Worm (Caenorhabditis elegans): ENCODE results near the gene Y32F6B.9.
"Not testable (repeated sequence)": the region's sequence is repeated elsewhere in the genome, so short reads cannot be mapped to it uniquely, and the experiment has no call there.

DNA sequence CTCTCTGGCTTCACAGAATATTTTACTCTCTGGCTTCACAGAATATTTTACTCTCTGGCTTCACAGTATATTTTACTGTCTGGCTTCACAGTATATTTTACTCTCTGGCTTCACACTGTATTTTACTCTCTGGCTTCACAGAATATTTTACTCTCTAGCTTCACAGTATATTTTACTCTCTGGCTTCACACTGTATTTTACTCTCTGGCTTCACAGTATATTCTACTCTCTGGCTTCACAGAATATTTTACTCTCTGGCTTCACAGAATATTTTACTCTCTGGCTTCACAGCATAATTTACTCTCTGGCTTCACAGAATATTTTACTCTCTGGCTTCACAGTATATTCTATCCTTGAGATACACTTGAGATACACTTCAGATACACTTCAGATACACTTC is 28.1 kb upstream of the Y32F6B.9 start:
- TF ChIP-seq ztf-11 (tag; optimal IDR thresholded peaks at IDR 0.05); nhr-76 (tag; optimal IDR thresholded peaks at IDR 0.05); pqm-1 (tag; optimal IDR thresholded peaks at IDR 0.05); aly-2 (tag; optimal IDR thresholded peaks at IDR 0.05); snpc-4 (tag; optimal IDR thresholded peaks at IDR 0.05); rbr-2 (tag; optimal IDR thresholded peaks at IDR 0.05); zfp-3 (GFP tag; conservative IDR thresholded peaks at IDR 0.05); unc-62 (GFP tag; optimal IDR thresholded peaks at IDR 0.05 in 1 of 2); unc-62 (tag; optimal IDR thresholded peaks at IDR 0.05): not testable (repeated sequence)
